Fruit fly (Drosophila melanogaster) whole organism, embryonic: ENCODE data around the gene inc.

Experiments used
- Abd-B ChIP-seq: fragments of 200-800 bp; sonication (Bioruptor generic); optimal IDR thresholded peaks from 2 replicates; lab custom pipeline; 2018; ENCODE audit warnings: missing biosample characterization, mild to moderate bottlenecking, missing genetic modification characterization, moderate library complexity
- Blimp-1 ChIP-seq: fragments of 200-800 bp; sonication (Bioruptor generic); optimal IDR thresholded peaks from 3 replicates; lab custom pipeline; 2018; ENCODE audit warnings: missing biosample characterization, missing genetic modification characterization, mild to moderate bottlenecking, moderate library complexity, missing genetic modification reagents
- CG10209 ChIP-seq: fragments of 200-800 bp; sonication (Bioruptor generic); optimal IDR thresholded peaks from 3 replicates; lab custom pipeline; 2017; ENCODE audit warnings: missing biosample characterization, mild to moderate bottlenecking, missing genetic modification characterization, missing genetic modification reagents
- CG10267 ChIP-seq: fragments of 200-800 bp; sonication (Bioruptor generic); optimal IDR thresholded peaks from 2 replicates; lab custom pipeline; 2018; ENCODE audit warnings: missing biosample characterization, mild to moderate bottlenecking, missing genetic modification characterization, moderate library complexity
- CG12104 ChIP-seq: fragments of 200-800 bp; sonication (Bioruptor generic); optimal IDR thresholded peaks from 3 replicates; lab custom pipeline; 2016; ENCODE audit warnings: missing biosample characterization, missing genetic modification characterization
- CG12299 ChIP-seq: fragments of 200-800 bp; sonication (Bioruptor generic); optimal IDR thresholded peaks from 2 replicates; lab custom pipeline; 2018; ENCODE audit warnings: missing biosample characterization, mild to moderate bottlenecking, missing genetic modification characterization
- CG1233 ChIP-seq: fragments of 200-800 bp; sonication (Bioruptor generic); optimal IDR thresholded peaks from 4 replicates; lab custom pipeline; 2018; ENCODE audit warnings: missing biosample characterization, mild to moderate bottlenecking, missing genetic modification characterization
- CG12769 ChIP-seq: fragments of 200-800 bp; sonication (Bioruptor generic); optimal IDR thresholded peaks from 2 replicates; lab custom pipeline; 2019; ENCODE audit warnings: missing biosample characterization, mild to moderate bottlenecking, missing genetic modification characterization, moderate library complexity
- CG14710 ChIP-seq: fragments of 200-800 bp; sonication (Bioruptor generic); optimal IDR thresholded peaks from 3 replicates; lab custom pipeline; 2019; ENCODE audit warnings: missing biosample characterization, mild to moderate bottlenecking, missing genetic modification characterization, moderate library complexity
- CG15514 ChIP-seq: fragments of 200-800 bp; sonication (Bioruptor generic); optimal IDR thresholded peaks from 3 replicates; lab custom pipeline; 2017; ENCODE audit warnings: missing biosample characterization, missing genetic modification characterization, mild to moderate bottlenecking, moderate library complexity, missing genetic modification reagents
- CG1602 ChIP-seq: fragments of 200-800 bp; sonication (Bioruptor generic); optimal IDR thresholded peaks from 3 replicates; lab custom pipeline; 2016; ENCODE audit warnings: missing biosample characterization, missing genetic modification characterization
- CG16815 ChIP-seq: fragments of 200-800 bp; sonication (Bioruptor generic); optimal IDR thresholded peaks from 3 replicates; lab custom pipeline; 2017; ENCODE audit warnings: missing biosample characterization, mild to moderate bottlenecking, missing genetic modification characterization
- CG17328 ChIP-seq: fragments of 200-800 bp; sonication (Bioruptor generic); IDR thresholded peaks from 2 replicates; pipeline ENCODE4 v1.3.6; 2022; ENCODE audit warnings: missing biosample characterization, missing genetic modification characterization
- CG4707 ChIP-seq: fragments of 200-800 bp; sonication (Bioruptor generic); optimal IDR thresholded peaks from 2 replicates; lab custom pipeline; 2018; ENCODE audit warnings: missing biosample characterization, mild to moderate bottlenecking, missing genetic modification characterization, moderate library complexity
- CG6654 ChIP-seq: fragments of 200-800 bp; sonication (Bioruptor generic); optimal IDR thresholded peaks from 2 replicates; lab custom pipeline; 2017; ENCODE audit warnings: missing biosample characterization, mild to moderate bottlenecking, missing genetic modification characterization
- CG6791 ChIP-seq: fragments of 200-800 bp; sonication (Bioruptor generic); IDR thresholded peaks from 3 replicates; pipeline ENCODE4 v1.3.6; 2022; ENCODE audit warnings: missing biosample characterization, missing genetic modification characterization; ENCODE audit not compliant: partially characterized antibody
- CG7372 ChIP-seq: fragments of 200-800 bp; sonication (Bioruptor generic); IDR thresholded peaks from 2 replicates; pipeline ENCODE4 v1.3.6; 2022; ENCODE audit warnings: missing biosample characterization, missing genetic modification characterization
- CG7786 ChIP-seq: fragments of 200-800 bp; sonication (Bioruptor generic); optimal IDR thresholded peaks from 2 replicates; lab custom pipeline; 2016; ENCODE audit warnings: missing biosample characterization, missing genetic modification characterization
- CG7963 ChIP-seq: fragments of 200-800 bp; sonication (Bioruptor generic); IDR thresholded peaks from 3 replicates; pipeline ENCODE4 v1.3.6; 2022; ENCODE audit warnings: missing biosample characterization, missing genetic modification characterization; ENCODE audit not compliant: partially characterized antibody
- Camta ChIP-seq: fragments of 200-800 bp; sonication (Bioruptor generic); optimal IDR thresholded peaks from 2 replicates; lab custom pipeline; 2016; ENCODE audit warnings: missing biosample characterization, missing genetic modification characterization
- Deaf1 ChIP-seq: fragments of 200-800 bp; optimal IDR thresholded peaks from 3 replicates; lab custom pipeline; 2019; ENCODE audit warnings: missing biosample characterization, mild to moderate bottlenecking, missing genetic modification characterization, moderate library complexity
- Dek ChIP-seq: fragments of 200-800 bp; sonication (Bioruptor generic); optimal IDR thresholded peaks from 3 replicates; lab custom pipeline; 2019; ENCODE audit warnings: missing biosample characterization, mild to moderate bottlenecking, missing genetic modification characterization, moderate library complexity
- Doc2 ChIP-seq: fragments of 200-800 bp; sonication (Bioruptor generic); IDR thresholded peaks from 2 replicates; pipeline ENCODE4 v1.3.6; 2022; ENCODE audit warnings: missing biosample characterization, missing genetic modification characterization
- Dp ChIP-seq: fragments of 200-800 bp; sonication (Bioruptor generic); optimal IDR thresholded peaks from 2 replicates; lab custom pipeline; 2018; ENCODE audit warnings: missing biosample characterization, mild to moderate bottlenecking, missing genetic modification characterization, moderate library complexity
- E2f2 ChIP-seq: fragments of 200-800 bp; sonication (Bioruptor generic); IDR thresholded peaks from 2 replicates; pipeline ENCODE4 v1.3.6; 2022; ENCODE audit warnings: missing biosample characterization, missing genetic modification characterization
- Ets65A ChIP-seq: fragments of 200-800 bp; sonication (Bioruptor generic); peaks from one replicate; lab custom pipeline; 2016; ENCODE audit warnings: missing biosample characterization, missing genetic modification characterization
- HLH54F ChIP-seq: fragments of 200-800 bp; sonication (Bioruptor generic); optimal IDR thresholded peaks from 3 replicates; lab custom pipeline; 2016; ENCODE audit warnings: missing biosample characterization, missing genetic modification characterization
- Lpt ChIP-seq: fragments of >200 bp; optimal IDR thresholded peaks from 2 replicates; lab custom pipeline; 2018; ENCODE audit warnings: missing biosample characterization, missing genetic modification characterization
- MBD-R2 ChIP-seq: fragments of 200-800 bp; sonication (Bioruptor generic); IDR thresholded peaks from 2 replicates; pipeline ENCODE4 v1.3.6; 2022; ENCODE audit warnings: missing biosample characterization, missing genetic modification characterization
- MESR4 ChIP-seq: fragments of 200-800 bp; sonication (Bioruptor generic); optimal IDR thresholded peaks from 2 replicates; lab custom pipeline; 2018; ENCODE audit warnings: missing biosample characterization, mild to moderate bottlenecking, missing genetic modification characterization, moderate library complexity
- NFAT ChIP-seq: fragments of 200-800 bp; sonication (Bioruptor generic); IDR thresholded peaks from 2 replicates; pipeline ENCODE4 v1.3.6; 2022; ENCODE audit warnings: missing biosample characterization, missing genetic modification characterization
- Neu2 ChIP-seq: fragments of 200-800 bp; sonication (Bioruptor generic); optimal IDR thresholded peaks from 3 replicates; lab custom pipeline; 2016; ENCODE audit warnings: missing biosample characterization, missing genetic modification characterization, borderline replicate concordance
- NfI ChIP-seq: fragments of 200-800 bp; sonication (Bioruptor generic); optimal IDR thresholded peaks from 3 replicates; lab custom pipeline; 2018; ENCODE audit warnings: missing biosample characterization, mild to moderate bottlenecking, missing genetic modification characterization, moderate library complexity
- Poxn ChIP-seq: fragments of 200-800 bp; sonication (Bioruptor generic); IDR thresholded peaks from 2 replicates; pipeline ENCODE4 v1.3.6; 2022; ENCODE audit warnings: missing biosample characterization, missing genetic modification characterization
- Scr ChIP-seq: fragments of 200-800 bp; sonication (Bioruptor generic); IDR thresholded peaks from 2 replicates; pipeline ENCODE4 v1.3.6; 2022; ENCODE audit warnings: missing biosample characterization, missing genetic modification characterization; ENCODE audit not compliant: partially characterized antibody
- Sox102F ChIP-seq: fragments of 200-800 bp; sonication (Bioruptor generic); optimal IDR thresholded peaks from 2 replicates; lab custom pipeline; 2018; ENCODE audit warnings: missing biosample characterization, mild to moderate bottlenecking, missing genetic modification characterization, moderate library complexity
- Xbp1 ChIP-seq: fragments of 200-800 bp; sonication (Bioruptor generic); optimal IDR thresholded peaks from 3 replicates; lab custom pipeline; 2016; ENCODE audit warnings: missing biosample characterization, mild to moderate bottlenecking, missing genetic modification characterization
- Xrp1 ChIP-seq: fragments of 200-800 bp; sonication (Bioruptor generic); IDR thresholded peaks from 2 replicates; pipeline ENCODE4 v1.3.6; 2022; ENCODE audit warnings: missing biosample characterization, missing genetic modification characterization
- ase ChIP-seq: fragments of 200-800 bp; sonication (Bioruptor generic); IDR thresholded peaks from 3 replicates; pipeline ENCODE4 v1.3.6; 2022; ENCODE audit warnings: missing biosample characterization, missing genetic modification characterization
- ci ChIP-seq: fragments of 200-800 bp; sonication (Bioruptor generic); IDR thresholded peaks from 3 replicates; pipeline ENCODE4 v1.3.6; 2022; ENCODE audit warnings: missing biosample characterization, missing genetic modification characterization
- danr ChIP-seq: fragments of 200-800 bp; sonication (Bioruptor generic); IDR thresholded peaks from 2 replicates; pipeline ENCODE4 v1.3.6; 2022; ENCODE audit warnings: missing biosample characterization, missing genetic modification characterization
- dati ChIP-seq: fragments of 200-800 bp; sonication (Bioruptor generic); IDR thresholded peaks from 2 replicates; pipeline ENCODE4 v1.3.6; 2022; ENCODE audit warnings: missing biosample characterization, missing genetic modification characterization
- ems ChIP-seq: fragments of 200-800 bp; sonication (Bioruptor generic); optimal IDR thresholded peaks from 3 replicates; lab custom pipeline; 2016; ENCODE audit warnings: missing biosample characterization, missing genetic modification characterization
- gem ChIP-seq: fragments of 200-800 bp; sonication (Bioruptor generic); optimal IDR thresholded peaks from 2 replicates; lab custom pipeline; 2019; ENCODE audit warnings: missing biosample characterization, mild to moderate bottlenecking, missing genetic modification characterization, moderate library complexity
- klu ChIP-seq: fragments of 200-800 bp; sonication (Bioruptor generic); IDR thresholded peaks from 2 replicates; pipeline ENCODE4 v1.3.6; 2022; ENCODE audit warnings: missing biosample characterization, missing genetic modification characterization
- kni ChIP-seq: fragments of 200-800 bp; sonication (Bioruptor generic); optimal IDR thresholded peaks from 3 replicates; lab custom pipeline; 2017; ENCODE audit warnings: mild to moderate bottlenecking, missing biosample characterization, missing genetic modification reagents, missing genetic modification characterization
- lola ChIP-seq, 3 experiments: fragments of >200 bp in 2 of 3; fragments of 200-800 bp in 1 of 3; sonication (Bioruptor generic) in 1 of 3; optimal IDR thresholded peaks; 2 replicates each; lab custom pipeline; 2017 to 2019; ENCODE audit warnings: missing biosample characterization in 3 of 3, missing genetic modification characterization in 3 of 3, mild to moderate bottlenecking in 1 of 3, moderate library complexity in 1 of 3
- pros ChIP-seq: fragments of 200-800 bp; sonication (Bioruptor generic); optimal IDR thresholded peaks from 3 replicates; lab custom pipeline; 2019; ENCODE audit warnings: missing biosample characterization, mild to moderate bottlenecking, missing genetic modification characterization, moderate library complexity
- repo ChIP-seq: fragments of 200-800 bp; sonication (Bioruptor generic); optimal IDR thresholded peaks from 2 replicates; lab custom pipeline; 2016; ENCODE audit warnings: missing biosample characterization, missing genetic modification characterization
- ro ChIP-seq: fragments of 200-800 bp; sonication (Bioruptor generic); IDR thresholded peaks from 2 replicates; pipeline ENCODE4 v1.3.6; 2022; ENCODE audit warnings: missing biosample characterization, missing genetic modification characterization
- trem ChIP-seq: fragments of 200-800 bp; optimal IDR thresholded peaks from 3 replicates; lab custom pipeline; 2019; ENCODE audit warnings: missing biosample characterization, mild to moderate bottlenecking, missing genetic modification characterization, moderate library complexity
- yki ChIP-seq: fragments of >200 bp; optimal IDR thresholded peaks from 3 replicates; lab custom pipeline; 2018

inc gene

dm6 chrX:1464033-1464432 lies 19.2 kb upstream of the inc start, which contains the start of gene Ns3 (continued):
- TF ChIP-seq pros (GFP tag; lab: Kevin White, UChicago): no peak
- no peak for TF ChIP-seq HLH54F (GFP tag; lab: Kevin White, UChicago)
- no peak for TF ChIP-seq CG1233
- TF ChIP-seq CG6791 (GFP tag; lab: Robert Waterston, UW): peak; percentile 91
- peak; percentile 70 for TF ChIP-seq MBD-R2 (GFP tag; lab: Robert Waterston, UW)
- TF ChIP-seq ci (GFP tag; lab: Robert Waterston, UW): no peak
- no peak for TF ChIP-seq kni
- TF ChIP-seq Blimp-1 (GFP tag; lab: Kevin White, UChicago): no peak
- TF ChIP-seq NFAT (GFP tag; lab: Robert Waterston, UW): no peak
- TF ChIP-seq MESR4 (GFP tag; lab: Kevin White, UChicago): peak; percentile 71
- peak; percentile 48 for TF ChIP-seq CG10267 (tag; lab: Kevin White, UChicago)
- no peak for TF ChIP-seq Ets65A
- TF ChIP-seq ro (GFP tag; lab: Robert Waterston, UW): no peak
- peak; percentile 50 for TF ChIP-seq CG14710 (tag; lab: Kevin White, UChicago)
- peak; percentile 64 for TF ChIP-seq trem (tag; lab: Kevin White, UChicago)
- no peak for TF ChIP-seq CG10209
- no peak for TF ChIP-seq Lpt (GFP tag; lab: Kevin White, UChicago)
- no peak for TF ChIP-seq Camta (GFP tag; lab: Kevin White, UChicago)
- TF ChIP-seq NfI (GFP tag; lab: Kevin White, UChicago): no peak
- no peak for TF ChIP-seq ems (GFP tag; lab: Kevin White, UChicago)
- no peak for TF ChIP-seq CG7786 (GFP tag; lab: Kevin White, UChicago)
- TF ChIP-seq CG12769 (tag; lab: Kevin White, UChicago): no peak
- TF ChIP-seq klu (GFP tag; lab: Robert Waterston, UW): no peak
- no peak for TF ChIP-seq gem
- TF ChIP-seq E2f2 (GFP tag; lab: Robert Waterston, UW): peak; percentile 95
- no peak for TF ChIP-seq CG12299
- no peak for TF ChIP-seq CG16815 (GFP tag; lab: Kevin White, UChicago)
- no peak for TF ChIP-seq ase (GFP tag; lab: Robert Waterston, UW)
- TF ChIP-seq Dek (tag; lab: Kevin White, UChicago): no peak
- no peak for TF ChIP-seq lola (GFP tag; optimal IDR thresholded peaks at IDR 0.05; lab: Kevin White, UChicago)
- no peak for TF ChIP-seq dati (GFP tag; lab: Robert Waterston, UW)
- TF ChIP-seq Poxn (GFP tag; lab: Robert Waterston, UW): no peak
- TF ChIP-seq Doc2 (GFP tag; lab: Robert Waterston, UW): no peak
- no peak for TF ChIP-seq yki
- TF ChIP-seq CG6654 (GFP tag; lab: Kevin White, UChicago): no peak
- no peak for TF ChIP-seq Deaf1
- TF ChIP-seq Sox102F: no peak
- no peak for TF ChIP-seq Abd-B (GFP tag; lab: Kevin White, UChicago)
- TF ChIP-seq CG1602 (GFP tag; lab: Kevin White, UChicago): no peak
- TF ChIP-seq repo: no peak
- TF ChIP-seq CG12104 (GFP tag; lab: Kevin White, UChicago): no peak
- no peak for TF ChIP-seq Neu2 (GFP tag; lab: Kevin White, UChicago)
- peak; percentile 91 for TF ChIP-seq CG7963
- peak; percentile 94 for TF ChIP-seq Dp (GFP tag; lab: Kevin White, UChicago)
- no peak for TF ChIP-seq Xrp1 (GFP tag; lab: Robert Waterston, UW)
- TF ChIP-seq CG4707: no peak
- no peak for TF ChIP-seq Xbp1
- no peak for TF ChIP-seq danr
- no peak for TF ChIP-seq CG17328 (GFP tag; lab: Robert Waterston, UW)
- TF ChIP-seq Scr (GFP tag; lab: Robert Waterston, UW): peak; percentile 75
- peak; percentile 86 for TF ChIP-seq CG15514 (GFP tag; lab: Kevin White, UChicago)
- TF ChIP-seq CG7372 (GFP tag; lab: Robert Waterston, UW): no peak
